Worm (Caenorhabditis elegans) whole organism, L2 larva: ENCODE results near the gene nhr-121.
"Not testable (repeated sequence)": the region's sequence is repeated elsewhere in the genome, so short reads cannot be mapped to it uniquely, and the experiment has no call there.

Experiments
- C34F6.9 ChIP-seq: fragments of 150-350 bp; optimal IDR thresholded peaks from 2 replicates; lab custom pipeline; 2014; ENCODE audit warnings: missing biosample characterization, missing genetic modification characterization
- F13H6.1 ChIP-seq: sonication (generic microtip); optimal IDR thresholded peaks from 2 replicates; lab custom pipeline; 2016; ENCODE audit warnings: missing genetic modification characterization, missing compliant biosample characterization
- R02D3.7 ChIP-seq: fragments of 150-350 bp; optimal IDR thresholded peaks from 2 replicates; lab custom pipeline; 2014; ENCODE audit warnings: missing biosample characterization, missing genetic modification characterization
- Y55F3AM.14 ChIP-seq: fragments of 200-800 bp; sonication (Bioruptor generic); optimal IDR thresholded peaks from 2 replicates; lab custom pipeline; 2018; ENCODE audit warnings: mild to moderate bottlenecking, missing genetic modification characterization, missing compliant biosample characterization
- ZK546.5 ChIP-seq: sonication (generic microtip); optimal IDR thresholded peaks from 2 replicates; lab custom pipeline; 2017; ENCODE audit warnings: missing biosample characterization, missing genetic modification characterization
- alr-1 ChIP-seq: fragments of 150-350 bp; optimal IDR thresholded peaks from 2 replicates; lab custom pipeline; 2014; ENCODE audit warnings: missing biosample characterization, missing genetic modification characterization
- aly-2 ChIP-seq: fragments of 150-350 bp; optimal IDR thresholded peaks from 2 replicates; lab custom pipeline; 2014; ENCODE audit warnings: missing biosample characterization, missing genetic modification characterization
- ama-1 ChIP-seq: fragments of 150-350 bp; optimal IDR thresholded peaks from 2 replicates; lab custom pipeline; 2018; ENCODE audit warnings: inconsistent platforms
- blmp-1 ChIP-seq: sonication (generic microtip); optimal IDR thresholded peaks from 2 replicates; lab custom pipeline; 2017; ENCODE audit warnings: missing genetic modification characterization, mild to moderate bottlenecking, missing compliant biosample characterization, antibody characterized with exemption, moderate library complexity; ENCODE audit not compliant: insufficient read depth
- ceh-82 ChIP-seq: fragments of 150-350 bp; optimal IDR thresholded peaks from 2 replicates; lab custom pipeline; 2014; ENCODE audit warnings: missing biosample characterization, missing genetic modification characterization
- crh-2 ChIP-seq: sonication (generic microtip); optimal IDR thresholded peaks from 2 replicates; lab custom pipeline; 2017; ENCODE audit warnings: missing biosample characterization, missing genetic modification characterization
- dmd-4 ChIP-seq: sonication (generic microtip); optimal IDR thresholded peaks from 2 replicates; lab custom pipeline; 2017; ENCODE audit warnings: missing biosample characterization, missing genetic modification characterization
- fos-1 ChIP-seq: fragments of 150-350 bp; optimal IDR thresholded peaks from 2 replicates; lab custom pipeline; 2014; ENCODE audit warnings: missing biosample characterization, missing genetic modification characterization
- gmeb-1 ChIP-seq: fragments of 150-350 bp; optimal IDR thresholded peaks from 2 replicates; lab custom pipeline; 2014; ENCODE audit warnings: missing biosample characterization, missing genetic modification characterization
- lin-11 ChIP-seq: fragments of 150-350 bp; sonication (generic microtip); optimal IDR thresholded peaks from 2 replicates; lab custom pipeline; 2014; ENCODE audit warnings: missing biosample characterization, missing genetic modification characterization, inconsistent platforms, mixed read lengths
- lin-13 ChIP-seq: fragments of 150-350 bp; optimal IDR thresholded peaks from 2 replicates; lab custom pipeline; 2014; ENCODE audit warnings: missing biosample characterization, missing genetic modification reagents, missing genetic modification characterization
- lin-39 ChIP-seq: fragments of 150-350 bp; optimal IDR thresholded peaks from 2 replicates; lab custom pipeline; 2014; ENCODE audit warnings: missing biosample characterization, missing genetic modification reagents, missing genetic modification characterization
- lsy-2 ChIP-seq, 2 experiments: fragments of 150-350 bp in 1 of 2; sonication (generic microtip) in 1 of 2; optimal IDR thresholded peaks; 2 replicates each; lab custom pipeline; 2014 to 2017; ENCODE audit warnings: missing biosample characterization in 2 of 2, missing genetic modification characterization in 2 of 2
- mbf-1 ChIP-seq: sonication (generic microtip); optimal IDR thresholded peaks from 2 replicates; lab custom pipeline; 2017; ENCODE audit warnings: missing biosample characterization, missing genetic modification characterization
- mdl-1 ChIP-seq, 2 experiments: fragments of 150-350 bp in 1 of 2; sonication (generic microtip) in 1 of 2; optimal IDR thresholded peaks; 2 replicates each; lab custom pipeline; 2017; ENCODE audit warnings: missing biosample characterization in 2 of 2, missing genetic modification characterization in 2 of 2
- nhr-10 ChIP-seq: sonication (generic microtip); optimal IDR thresholded peaks from 2 replicates; lab custom pipeline; 2017; ENCODE audit warnings: missing biosample characterization, missing genetic modification characterization
- nhr-129 ChIP-seq: fragments of 150-350 bp; optimal IDR thresholded peaks from 2 replicates; lab custom pipeline; 2014; ENCODE audit warnings: missing biosample characterization, missing genetic modification characterization
- nhr-21 ChIP-seq: fragments of 150-350 bp; optimal IDR thresholded peaks from 2 replicates; lab custom pipeline; 2014; ENCODE audit warnings: missing biosample characterization, missing genetic modification characterization
- nhr-23 ChIP-seq: fragments of 150-350 bp; optimal IDR thresholded peaks from 2 replicates; lab custom pipeline; 2014; ENCODE audit warnings: missing biosample characterization, missing genetic modification reagents, missing genetic modification characterization
- nhr-25 ChIP-seq: fragments of 150-350 bp; sonication (generic microtip); optimal IDR thresholded peaks from 3 replicates; lab custom pipeline; 2014; ENCODE audit warnings: missing biosample characterization, missing genetic modification characterization
- sem-4 ChIP-seq: fragments of 150-350 bp; optimal IDR thresholded peaks from 2 replicates; lab custom pipeline; 2014; ENCODE audit warnings: missing biosample characterization, missing genetic modification reagents, missing genetic modification characterization
- skn-1 ChIP-seq: sonication (generic microtip); optimal IDR thresholded peaks from 2 replicates; lab custom pipeline; 2017; ENCODE audit warnings: missing biosample characterization, missing genetic modification characterization
- sma-3 ChIP-seq: sonication (generic microtip); optimal IDR thresholded peaks from 2 replicates; lab custom pipeline; 2016; ENCODE audit warnings: missing genetic modification reagents, missing genetic modification characterization, missing compliant biosample characterization
- sma-9 ChIP-seq, 2 experiments: fragments of 150-350 bp in 1 of 2; sonication (generic microtip) in 1 of 2; optimal IDR thresholded peaks; 2 replicates each; lab custom pipeline; 2014 to 2016; ENCODE audit warnings: missing genetic modification characterization in 2 of 2, mild to moderate bottlenecking in 1 of 2, missing biosample characterization in 1 of 2, missing compliant biosample characterization in 1 of 2, missing genetic modification reagents in 1 of 2, moderate library complexity in 1 of 2
- unc-55 ChIP-seq: fragments of 150-350 bp; sonication (generic microtip); optimal IDR thresholded peaks from 3 replicates; lab custom pipeline; 2014; ENCODE audit warnings: missing biosample characterization, missing genetic modification reagents, missing genetic modification characterization
- zag-1 ChIP-seq: fragments of 150-350 bp; optimal IDR thresholded peaks from 2 replicates; lab custom pipeline; 2014; ENCODE audit warnings: missing biosample characterization, missing genetic modification characterization
- ztf-11 ChIP-seq: sonication (generic microtip); optimal IDR thresholded peaks from 2 replicates; lab custom pipeline; 2017; ENCODE audit warnings: missing biosample characterization, missing genetic modification characterization

The nhr-121 gene

ce11 chrIII:2471855-2472254, 17.2 kb upstream of the nhr-121 start (continued):
- TF ChIP-seq nhr-23 (tag; lab: Kevin White, UChicago) (no peak), ZK546.5 (tag; lab: Kevin White, UChicago) (no peak), alr-1 (tag; lab: Kevin White, UChicago) (no peak), R02D3.7 (tag; lab: Kevin White, UChicago) (no peak)

ce11 chrIII:2468202-2468601, 13.6 kb upstream of the nhr-121 start, which contains the start of the genes E02H9.9 and E02H9.1:
Gene E02H9.9, minus strand, starts transcription at chrIII:2468302.
Gene E02H9.1, plus strand, starts transcription at chrIII:2468486.
- no peak for TF ChIP-seq ztf-11 (tag; lab: Kevin White, UChicago)
- no peak for TF ChIP-seq gmeb-1 (tag; lab: Kevin White, UChicago)
- no peak for TF ChIP-seq ceh-82 (tag; lab: Kevin White, UChicago)
- TF ChIP-seq nhr-25, result no peak
- TF ChIP-seq lin-13, result no peak
- no peak for TF ChIP-seq lin-39 (tag; lab: Kevin White, UChicago)
- TF ChIP-seq lsy-2 (tag; optimal IDR thresholded peaks at IDR 0.05; lab: Kevin White, UChicago), result no peak
- TF ChIP-seq ZK546.5 (tag; lab: Kevin White, UChicago), result no peak
- TF ChIP-seq ama-1, result no peak

DNA sequence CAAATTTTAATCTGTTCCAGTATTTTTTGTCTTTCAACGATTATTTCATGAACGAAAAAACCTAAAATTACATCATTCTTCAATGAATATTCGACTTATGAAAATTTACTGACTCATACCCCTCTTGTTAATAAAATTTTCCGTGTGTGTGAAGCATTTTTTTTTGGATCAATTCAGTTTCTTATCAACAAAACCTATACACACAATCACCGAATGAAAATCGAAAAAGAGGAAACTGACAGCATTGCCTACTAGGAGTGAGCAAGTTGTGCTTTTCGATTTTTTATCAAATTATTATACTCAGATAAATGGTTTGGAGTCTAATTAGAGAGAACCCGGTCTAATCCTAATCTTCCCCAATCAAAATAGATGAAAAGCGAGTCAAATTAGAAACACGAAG, 4.1 kb upstream of the nhr-121 start, which contains the start of gene E02H9.3:
TSS of gene E02H9.3 (plus strand) at position 301 of the 400 bp plus-strand sequence.
- peak; percentile 44 for TF ChIP-seq fos-1 (tag; lab: Kevin White, UChicago)

- no peak for TF ChIP-seq ama-1
- TF ChIP-seq Y55F3AM.14 (GFP tag; lab: Kevin White, UChicago), result no peak
- no peak for TF ChIP-seq sma-3 (GFP tag; lab: Kevin White, UChicago)
- no peak for TF ChIP-seq sem-4 (tag; lab: Kevin White, UChicago)
These were observed 8.9 kb downstream of the nhr-121 start, which contains the start of the genes E02H9.7 and klo-2 for ce11 chrIII:2445574-2446259. Gene E02H9.7, minus strand, starts transcription at chrIII:2445674. Gene klo-2, plus strand, starts transcription at chrIII:2446209.

DNA sequence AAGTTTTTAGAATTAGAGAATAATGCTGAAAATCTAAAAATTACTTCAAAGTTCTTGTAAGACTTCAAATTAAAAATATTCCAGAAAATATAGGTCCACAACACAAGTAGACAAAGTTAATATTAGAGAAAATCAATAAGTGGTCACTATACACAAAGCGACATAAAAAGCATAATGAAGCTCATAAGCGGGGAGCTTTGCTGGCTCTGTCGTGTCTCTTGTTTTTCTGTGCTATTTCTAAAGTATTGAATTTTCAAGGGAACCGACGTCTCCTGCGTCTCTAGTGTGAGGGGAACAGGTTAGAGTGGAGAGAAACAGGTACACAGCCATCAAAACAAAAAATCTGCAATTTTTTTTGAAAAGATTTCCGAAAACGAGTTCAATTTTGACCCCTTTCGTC, 16.1 kb downstream of the nhr-121 start, which contains the start of gene E02H9.13:
TSS of gene E02H9.13 (minus strand) at position 199 of the 400 bp plus-strand sequence.
- TF ChIP-seq ama-1 (no peak), unc-55 (GFP tag; lab: Kevin White, UChicago) (peak; percentile 81), nhr-21 (tag; lab: Kevin White, UChicago) (no peak), R02D3.7 (tag; lab: Kevin White, UChicago) (no peak), mbf-1 (no peak), C34F6.9 (tag; lab: Kevin White, UChicago) (peak; percentile 16), F13H6.1 (no peak)
- TF ChIP-seq, all 48 proteins: peak for 2

ce11 chrIII:2435805-2436204, 18.8 kb downstream of the nhr-121 start, which contains the start of gene E02H9.6:
Gene E02H9.6, plus strand, starts transcription at chrIII:2436105.
- not testable (repeated sequence) for TF ChIP-seq mdl-1 (tag; optimal IDR thresholded peaks at IDR 0.05; lab: Kevin White, UChicago); crh-2; nhr-10 (tag; lab: Kevin White, UChicago)

ce11 chrIII:2435373-2435772, 19.2 kb downstream of the nhr-121 start, which contains the start of gene W04B5.6:
Gene W04B5.6, minus strand, starts transcription at chrIII:2435473.
- TF ChIP-seq nhr-129, C34F6.9, aly-2 (tag; lab: Kevin White, UChicago): not testable (repeated sequence)
- TF ChIP-seq, all 48 proteins: peak for 0; not testable (repeated sequence) for 48

- TF ChIP-seq lsy-2 (tag; optimal IDR thresholded peaks at IDR 0.05; lab: Kevin White, UChicago) (peak in 1 of 2 experiments; percentile 6), C34F6.9 (tag; lab: Kevin White, UChicago) (no peak), dmd-4 (tag; lab: Kevin White, UChicago) (no peak), skn-1 (no peak), sma-9 (GFP tag; optimal IDR thresholded peaks at IDR 0.05; lab: Kevin White, UChicago) (no peak), sma-9 (tag; optimal IDR thresholded peaks at IDR 0.05; lab: Kevin White, UChicago) (no peak), blmp-1 (tag; lab: Kevin White, UChicago) (no peak), zag-1 (tag; lab: Kevin White, UChicago) (no peak), nhr-23 (tag; lab: Kevin White, UChicago) (no peak), lin-11 (tag; lab: Kevin White, UChicago) (no peak), F13H6.1 (no peak), ceh-82 (tag; lab: Kevin White, UChicago) (no peak), unc-55 (GFP tag; lab: Kevin White, UChicago) (peak; percentile 18)
- TF ChIP-seq, all 48 proteins: peak for 2
These were observed 21.7 kb downstream of the nhr-121 start for ce11 chrIII:2432925-2433324.
